Fruit fly (Drosophila melanogaster) whole organism, prepupa: Measurements from ENCODE around the gene CG3345.

Source experiments
- CG10669 ChIP-seq: fragments of 200-800 bp; sonication (Bioruptor generic); optimal IDR thresholded peaks from 3 replicates; lab custom pipeline; 2018; ENCODE audit warnings: missing biosample characterization, mild to moderate bottlenecking, missing genetic modification characterization, moderate library complexity
- CG11294 ChIP-seq: fragments of 200-800 bp; sonication (Bioruptor generic); IDR thresholded peaks from 2 replicates; pipeline ENCODE4 v1.3.6; 2022; ENCODE audit warnings: missing biosample characterization, missing genetic modification characterization
- CG11762 ChIP-seq: fragments of 200-800 bp; sonication (Bioruptor generic); optimal IDR thresholded peaks from 3 replicates; lab custom pipeline; 2016; ENCODE audit warnings: missing biosample characterization, missing genetic modification characterization; ENCODE audit not compliant: insufficient read depth
- CG11902 ChIP-seq: fragments of 200-800 bp; sonication (Bioruptor generic); optimal IDR thresholded peaks from 3 replicates; lab custom pipeline; 2016; ENCODE audit warnings: missing biosample characterization, missing genetic modification characterization
- CG15336 ChIP-seq: fragments of 200-800 bp; sonication (Bioruptor generic); IDR thresholded peaks from 2 replicates; pipeline ENCODE4 v1.3.6; 2022; ENCODE audit warnings: missing biosample characterization, missing genetic modification characterization
- CG1621 ChIP-seq: fragments of 200-800 bp; sonication (Bioruptor generic); optimal IDR thresholded peaks from 3 replicates; lab custom pipeline; 2018; ENCODE audit warnings: missing biosample characterization, mild to moderate bottlenecking, missing genetic modification characterization
- CG16779 ChIP-seq: fragments of 200-800 bp; sonication (Bioruptor generic); optimal IDR thresholded peaks from 3 replicates; lab custom pipeline; 2017; ENCODE audit warnings: missing biosample characterization, mild to moderate bottlenecking, missing genetic modification characterization
- CG3032 ChIP-seq: fragments of 200-800 bp; optimal IDR thresholded peaks from 2 replicates; lab custom pipeline; 2019; ENCODE audit warnings: missing biosample characterization, mild to moderate bottlenecking, missing genetic modification characterization, moderate library complexity
- CG31627 ChIP-seq: fragments of 200-800 bp; sonication (Bioruptor generic); optimal IDR thresholded peaks from 3 replicates; lab custom pipeline; 2016; ENCODE audit warnings: missing biosample characterization, missing genetic modification characterization
- CG32006 ChIP-seq: fragments of 200-800 bp; sonication (Bioruptor generic); optimal IDR thresholded peaks from 3 replicates; lab custom pipeline; 2017; ENCODE audit warnings: missing biosample characterization, mild to moderate bottlenecking, missing genetic modification characterization
- CG3919 ChIP-seq: fragments of 200-800 bp; sonication (Bioruptor generic); optimal IDR thresholded peaks from 3 replicates; lab custom pipeline; 2016; ENCODE audit warnings: missing biosample characterization, missing genetic modification characterization
- CG4318 ChIP-seq: fragments of 200-800 bp; sonication (Bioruptor generic); optimal IDR thresholded peaks from 3 replicates; lab custom pipeline; 2017; ENCODE audit warnings: missing biosample characterization, mild to moderate bottlenecking, missing genetic modification characterization
- CG6163 ChIP-seq: fragments of 200-800 bp; sonication (Bioruptor generic); IDR thresholded peaks from 3 replicates; pipeline ENCODE4 v1.3.6; 2022; ENCODE audit warnings: missing biosample characterization, missing genetic modification characterization
- CG6276 ChIP-seq: fragments of 200-800 bp; sonication (Bioruptor generic); optimal IDR thresholded peaks from 2 replicates; lab custom pipeline; 2017; ENCODE audit warnings: missing biosample characterization, mild to moderate bottlenecking, missing genetic modification characterization
- CG6792 ChIP-seq: fragments of 200-800 bp; sonication (Bioruptor generic); optimal IDR thresholded peaks from 3 replicates; lab custom pipeline; 2016; ENCODE audit warnings: missing biosample characterization, missing genetic modification characterization
- CG6808 ChIP-seq: fragments of 200-800 bp; sonication (Bioruptor generic); optimal IDR thresholded peaks from 3 replicates; lab custom pipeline; 2017; ENCODE audit warnings: missing biosample characterization, missing genetic modification characterization, mild to moderate bottlenecking, moderate library complexity, missing genetic modification reagents
- CG8119 ChIP-seq: fragments of 200-800 bp; sonication (Bioruptor generic); IDR thresholded peaks from 3 replicates; pipeline ENCODE4 v1.3.6; 2022; ENCODE audit warnings: missing biosample characterization, missing genetic modification characterization
- CG8319 ChIP-seq: fragments of 200-800 bp; sonication (Bioruptor generic); optimal IDR thresholded peaks from 3 replicates; lab custom pipeline; 2016; ENCODE audit warnings: missing biosample characterization, missing genetic modification characterization
- CG8632 ChIP-seq: fragments of 200-800 bp; sonication (Bioruptor generic); optimal IDR thresholded peaks from 3 replicates; lab custom pipeline; 2016; ENCODE audit warnings: missing biosample characterization, missing genetic modification characterization
- CG9139 ChIP-seq: fragments of 200-800 bp; sonication (Bioruptor generic); optimal IDR thresholded peaks from 3 replicates; lab custom pipeline; 2017; ENCODE audit warnings: missing biosample characterization, mild to moderate bottlenecking, missing genetic modification characterization
- Eip75B ChIP-seq: fragments of 200-800 bp; sonication (Bioruptor generic); optimal IDR thresholded peaks from 3 replicates; lab custom pipeline; 2016; ENCODE audit warnings: missing biosample characterization, missing genetic modification characterization
- Eip78C ChIP-seq: fragments of 200-800 bp; sonication (Bioruptor generic); peaks from one replicate; lab custom pipeline; 2016; ENCODE audit warnings: missing biosample characterization, missing genetic modification characterization
- Ets21C ChIP-seq: fragments of 200-800 bp; sonication (Bioruptor generic); optimal IDR thresholded peaks from 3 replicates; lab custom pipeline; 2016; ENCODE audit warnings: missing biosample characterization, missing genetic modification characterization
- Gug ChIP-seq: fragments of 200-800 bp; sonication (Bioruptor generic); IDR thresholded peaks from 2 replicates; pipeline ENCODE4 v1.3.6; 2022; ENCODE audit warnings: missing biosample characterization, missing genetic modification characterization
- Hr38 ChIP-seq: sonication (Bioruptor generic); optimal IDR thresholded peaks from 2 replicates; lab custom pipeline; 2016; ENCODE audit warnings: missing biosample characterization, missing genetic modification characterization
- Hr39 ChIP-seq: fragments of 200-800 bp; sonication (Bioruptor generic); optimal IDR thresholded peaks from 2 replicates; lab custom pipeline; 2016; ENCODE audit warnings: missing biosample characterization, missing genetic modification characterization
- Hr4 ChIP-seq: fragments of 200-800 bp; sonication (Bioruptor generic); optimal IDR thresholded peaks from 3 replicates; lab custom pipeline; 2016; ENCODE audit warnings: missing biosample characterization, missing genetic modification characterization
- Met ChIP-seq: fragments of 200-800 bp; sonication (Bioruptor generic); optimal IDR thresholded peaks from 3 replicates; lab custom pipeline; 2016; ENCODE audit warnings: missing biosample characterization, missing genetic modification characterization
- Smox ChIP-seq: fragments of 200-800 bp; sonication (Bioruptor generic); optimal IDR thresholded peaks from 3 replicates; lab custom pipeline; 2016; ENCODE audit warnings: missing biosample characterization, missing genetic modification characterization
- Sox14 ChIP-seq: fragments of 200-800 bp; sonication (Bioruptor generic); optimal IDR thresholded peaks from 3 replicates; lab custom pipeline; 2016; ENCODE audit warnings: missing biosample characterization, missing genetic modification characterization
- Sox15 ChIP-seq: fragments of 200-800 bp; sonication (Bioruptor generic); optimal IDR thresholded peaks from 3 replicates; lab custom pipeline; 2016; ENCODE audit warnings: missing biosample characterization, missing genetic modification characterization
- cyc ChIP-seq: fragments of 200-800 bp; sonication (Bioruptor generic); optimal IDR thresholded peaks from 3 replicates; lab custom pipeline; 2016; ENCODE audit warnings: missing biosample characterization, missing genetic modification characterization
- dac ChIP-seq: fragments of 200-800 bp; sonication (Bioruptor generic); optimal IDR thresholded peaks from 2 replicates; lab custom pipeline; 2017; ENCODE audit warnings: missing biosample characterization, mild to moderate bottlenecking, missing genetic modification characterization
- dsx ChIP-seq: fragments of 200-800 bp; optimal IDR thresholded peaks from 3 replicates; lab custom pipeline; 2019; ENCODE audit warnings: missing biosample characterization, mild to moderate bottlenecking, missing genetic modification characterization, moderate library complexity; ENCODE audit not compliant: poor library complexity, severe bottlenecking
- eg ChIP-seq: fragments of 200-800 bp; sonication (Bioruptor generic); IDR thresholded peaks from 3 replicates; pipeline ENCODE4 v1.3.6; 2022; ENCODE audit warnings: missing biosample characterization, missing genetic modification characterization
- fd85E ChIP-seq: fragments of 200-800 bp; sonication (Bioruptor generic); optimal IDR thresholded peaks from 3 replicates; lab custom pipeline; 2016; ENCODE audit warnings: missing biosample characterization, missing genetic modification characterization
- fkh ChIP-seq: fragments of 200-800 bp; sonication (Bioruptor generic); optimal IDR thresholded peaks from 3 replicates; lab custom pipeline; 2017; ENCODE audit warnings: missing biosample characterization, mild to moderate bottlenecking, missing genetic modification characterization, moderate library complexity
- lz ChIP-seq: fragments of 200-800 bp; sonication (Bioruptor generic); optimal IDR thresholded peaks from 3 replicates; lab custom pipeline; 2016; ENCODE audit warnings: missing biosample characterization, missing genetic modification characterization
- net ChIP-seq: fragments of 200-800 bp; sonication (Bioruptor generic); optimal IDR thresholded peaks from 3 replicates; lab custom pipeline; 2016; ENCODE audit warnings: missing biosample characterization, missing genetic modification characterization
- pdm3 ChIP-seq: fragments of 200-800 bp; sonication (Bioruptor generic); optimal IDR thresholded peaks from 3 replicates; lab custom pipeline; 2016; ENCODE audit warnings: missing biosample characterization, missing genetic modification characterization
- salr ChIP-seq, 2 experiments: fragments of 200-800 bp; sonication (Bioruptor generic); optimal IDR thresholded peaks; 3 replicates each; lab custom pipeline; 2016 to 2018; ENCODE audit warnings: missing biosample characterization in 2 of 2, missing genetic modification characterization in 2 of 2, mild to moderate bottlenecking in 1 of 2
- spab ChIP-seq: fragments of 200-800 bp; sonication (Bioruptor generic); optimal IDR thresholded peaks from 2 replicates; lab custom pipeline; 2017; ENCODE audit warnings: missing biosample characterization, mild to moderate bottlenecking, missing genetic modification characterization, missing genetic modification reagents
- ss ChIP-seq, 2 experiments: fragments of 200-800 bp; sonication (Bioruptor generic); optimal IDR thresholded peaks; 2 replicates in 1 of 2; 3 replicates in 1 of 2; lab custom pipeline; 2017 to 2018; ENCODE audit warnings: mild to moderate bottlenecking in 2 of 2, missing biosample characterization in 2 of 2, missing genetic modification characterization in 2 of 2, moderate library complexity in 1 of 2
- topi ChIP-seq: fragments of 200-800 bp; sonication (Bioruptor generic); optimal IDR thresholded peaks from 3 replicates; lab custom pipeline; 2016; ENCODE audit warnings: missing biosample characterization, missing genetic modification characterization

Gene CG3345

dm6 chr2L:246656-247340 lies 22.1 kb upstream of the CG3345 start (continued):
- TF ChIP-seq CG10669 (GFP tag; lab: Kevin White, UChicago) (no peak), Eip75B (peak; percentile 61), CG6163 (GFP tag; lab: Robert Waterston, UW) (peak; percentile 96), CG6792 (GFP tag; lab: Kevin White, UChicago) (peak; percentile 40)
- TF ChIP-seq, all 60 proteins: peak for 34

dm6 chr2L:247432-247831 lies 21.5 kb upstream of the CG3345 start:
- TF ChIP-seq CG15336 (GFP tag; lab: Robert Waterston, UW): no peak; the same call in 1 of the 2 replicates
- no peak for TF ChIP-seq CG8319
- no peak for TF ChIP-seq CG10669 (GFP tag; lab: Kevin White, UChicago)
- peak in 1 of 2 experiments; percentile 43 for TF ChIP-seq ss (GFP tag; optimal IDR thresholded peaks at IDR 0.05; lab: Kevin White, UChicago)

DNA sequence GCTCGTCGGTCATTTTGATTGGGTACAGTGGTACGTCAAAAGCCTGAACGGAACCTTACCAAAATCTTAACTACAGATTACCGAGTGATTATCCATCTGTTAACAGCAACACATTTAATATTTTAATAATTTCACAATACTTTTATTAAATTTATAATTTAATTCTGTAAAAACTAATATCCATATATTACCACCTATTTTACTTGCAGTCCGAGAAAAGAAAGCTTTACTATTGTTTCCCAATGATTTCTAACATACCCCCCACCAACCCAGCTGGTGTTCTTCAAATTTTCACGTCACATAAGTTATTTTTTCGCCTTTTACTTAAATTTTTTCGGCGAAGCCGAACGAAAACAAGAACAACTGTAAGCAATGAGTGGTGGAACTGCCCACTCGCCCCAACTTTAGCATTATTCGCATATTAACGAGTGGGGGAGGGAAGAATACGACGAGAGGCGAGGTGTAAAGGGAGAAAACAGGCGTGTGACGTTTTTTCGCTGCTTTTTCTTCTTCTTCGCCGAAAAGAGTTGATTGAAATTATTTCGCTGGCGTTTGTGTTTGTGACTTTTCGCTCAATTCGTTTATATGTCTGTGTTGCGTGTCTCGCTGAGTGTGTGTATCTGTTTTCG lies 20.9 kb upstream of the CG3345 start:
- TF ChIP-seq CG3919 (GFP tag; lab: Kevin White, UChicago): peak; percentile 67
- peak; percentile 68 for TF ChIP-seq CG8119 (GFP tag; lab: Robert Waterston, UW)
- TF ChIP-seq lz (GFP tag; lab: Kevin White, UChicago): peak; percentile 55
- peak; percentile 38 for TF ChIP-seq fd85E (GFP tag; lab: Kevin White, UChicago)
- peak; percentile 25 for TF ChIP-seq CG16779 (tag; lab: Kevin White, UChicago)
- TF ChIP-seq CG11902 (GFP tag; lab: Kevin White, UChicago): peak; percentile 52
- TF ChIP-seq Sox15 (GFP tag; lab: Kevin White, UChicago): peak; percentile 46
- TF ChIP-seq topi (GFP tag; lab: Kevin White, UChicago): peak; percentile 71
- peak; percentile 61 for TF ChIP-seq net (GFP tag; lab: Kevin White, UChicago)
- TF ChIP-seq eg (GFP tag; lab: Robert Waterston, UW): peak; percentile 72
- peak; percentile 69 for TF ChIP-seq CG10669 (GFP tag; lab: Kevin White, UChicago)
- TF ChIP-seq fkh (GFP tag; lab: Kevin White, UChicago): no peak
- TF ChIP-seq Hr4: peak; percentile 66
- TF ChIP-seq Gug (GFP tag; lab: Robert Waterston, UW): peak; percentile 39; the same call in 1 of the 2 replicates
- TF ChIP-seq CG9139 (GFP tag; lab: Kevin White, UChicago): no peak
- TF ChIP-seq CG8632: peak; percentile 65
- peak; percentile 58 for TF ChIP-seq Hr39 (GFP tag; lab: Kevin White, UChicago)
- TF ChIP-seq cyc (GFP tag; lab: Kevin White, UChicago): peak; percentile 54
- TF ChIP-seq CG3032: peak; percentile 56
- TF ChIP-seq Hr38: no peak
- TF ChIP-seq pdm3 (GFP tag; lab: Kevin White, UChicago): peak; percentile 51
- peak in 1 of 2 experiments; percentile 79 for TF ChIP-seq salr (GFP tag; optimal IDR thresholded peaks at IDR 0.05; lab: Kevin White, UChicago)
- peak; percentile 77 for TF ChIP-seq Met (GFP tag; lab: Kevin White, UChicago)
- TF ChIP-seq CG6163 (GFP tag; lab: Robert Waterston, UW): 0 out of 3 replicates have a peak, but pooled peaks have one; percentile 11
- TF ChIP-seq CG8319: peak; percentile 55
- TF ChIP-seq Ets21C (GFP tag; lab: Kevin White, UChicago): no peak
- peak; percentile 50 for TF ChIP-seq CG11294 (GFP tag; lab: Robert Waterston, UW)
- peak; percentile 51 for TF ChIP-seq CG31627 (GFP tag; lab: Kevin White, UChicago)
- peak; percentile 53 for TF ChIP-seq Sox14 (GFP tag; lab: Kevin White, UChicago)
- TF ChIP-seq CG32006: peak; percentile 85
- peak; percentile 88 for TF ChIP-seq Eip78C
- TF ChIP-seq CG11762: peak; percentile 58
- TF ChIP-seq dac (GFP tag; lab: Kevin White, UChicago): peak; percentile 63
- no peak for TF ChIP-seq dsx (GFP tag; lab: Kevin White, UChicago)
- TF ChIP-seq CG6808 (GFP tag; lab: Kevin White, UChicago): peak; percentile 42
- no peak for TF ChIP-seq Eip75B
- peak; percentile 61 for TF ChIP-seq spab (GFP tag; lab: Kevin White, UChicago)
- TF ChIP-seq CG4318: peak; percentile 78
- peak in 1 of 2 experiments; percentile 41 for TF ChIP-seq ss (GFP tag; optimal IDR thresholded peaks at IDR 0.05; lab: Kevin White, UChicago)
- peak; percentile 74 for TF ChIP-seq Smox (GFP tag; lab: Kevin White, UChicago)
- no peak for TF ChIP-seq CG1621 (tag; lab: Kevin White, UChicago)
- TF ChIP-seq CG6276: peak; percentile 65
